Worm (Caenorhabditis elegans): ENCODE data around the gene fbxa-73.

The fbxa-73 gene

ce11 chrIII:2224478-2224877 lies 28.8 kb upstream of the fbxa-73 start, which contains the start of gene fbxa-38:
Gene fbxa-38 (plus strand): TSS chrIII:2224672.
- no peak for TF ChIP-seq unc-55 (GFP tag; optimal IDR thresholded peaks at IDR 0.05)
- no peak for TF ChIP-seq nhr-6 (tag; optimal IDR thresholded peaks at IDR 0.05)
- TF ChIP-seq nhr-10 (tag; optimal IDR thresholded peaks at IDR 0.05): no peak
- peak; percentile 18 for TF ChIP-seq fos-1 (tag; optimal IDR thresholded peaks at IDR 0.05)

- TF ChIP-seq sma-3 (GFP tag; optimal IDR thresholded peaks at IDR 0.05) (no peak), nhr-21 (tag; optimal IDR thresholded peaks at IDR 0.05) (no peak), Y55F3AM.14 (GFP tag; optimal IDR thresholded peaks at IDR 0.05) (no peak), ZK546.5 (tag; optimal IDR thresholded peaks at IDR 0.05) (no peak), sma-9 (GFP tag; optimal IDR thresholded peaks at IDR 0.05) (no peak), sma-9 (tag; optimal IDR thresholded peaks at IDR 0.05) (no peak), nhr-23 (tag; optimal IDR thresholded peaks at IDR 0.05) (no peak), lin-13 (GFP tag; optimal IDR thresholded peaks at IDR 0.05) (no peak), alr-1 (tag; optimal IDR thresholded peaks at IDR 0.05) (no peak), egl-27 (tag; optimal IDR thresholded peaks at IDR 0.05) (no peak), nhr-237 (tag; optimal IDR thresholded peaks at IDR 0.05) (no peak), unc-39 (tag; optimal IDR thresholded peaks at IDR 0.05) (no peak), elt-3 (tag; optimal IDR thresholded peaks at IDR 0.05) (no peak)
Observed at ce11 chrIII:2227407-2227806, 25.8 kb upstream of the fbxa-73 start, which contains the start of gene fbxa-62. Gene fbxa-62 (plus strand): TSS chrIII:2227707.

ce11 chrIII:2232360-2232759 lies 20.9 kb upstream of the fbxa-73 start, which contains the start of gene fbxa-47:
Gene fbxa-47 (minus strand): TSS chrIII:2232460.
- TF ChIP-seq lsy-2 (tag; optimal IDR thresholded peaks at IDR 0.05) (no peak), nhr-21 (tag; optimal IDR thresholded peaks at IDR 0.05) (no peak), nhr-10 (tag; optimal IDR thresholded peaks at IDR 0.05) (no peak), nhr-77 (tag; optimal IDR thresholded peaks at IDR 0.05) (no peak)

ce11 chrIII:2233399-2233798 lies 19.9 kb upstream of the fbxa-73 start:
- TF ChIP-seq nhr-21 (tag; optimal IDR thresholded peaks at IDR 0.05): no peak

- no peak for TF ChIP-seq alr-1 (tag; optimal IDR thresholded peaks at IDR 0.05)
- TF ChIP-seq egl-27 (tag; optimal IDR thresholded peaks at IDR 0.05): no peak
- TF ChIP-seq ztf-1 (GFP tag; conservative IDR thresholded peaks at IDR 0.05): no peak
- no peak for TF ChIP-seq elt-3 (tag; optimal IDR thresholded peaks at IDR 0.05)
- no peak for TF ChIP-seq peb-1 (tag; optimal IDR thresholded peaks at IDR 0.05)
- no peak for TF ChIP-seq nhr-10 (tag; optimal IDR thresholded peaks at IDR 0.05)
Observed at ce11 chrIII:2234192-2234934, 18.9 kb upstream of the fbxa-73 start, which contains the start of gene C39B5.2. Gene C39B5.2 (plus strand): TSS chrIII:2234884.

- TF ChIP-seq fos-1 (tag; optimal IDR thresholded peaks at IDR 0.05) (peak; percentile 89), nhr-11 (tag; optimal IDR thresholded peaks at IDR 0.05) (no peak)
Observed at ce11 chrIII:2239587-2240144, 13.6 kb upstream of the fbxa-73 start, which contains the start of gene C39B5.10. Gene C39B5.10 (minus strand): TSS chrIII:2239637.

ce11 chrIII:2240471-2240870 lies 12.8 kb upstream of the fbxa-73 start, which contains the start of gene srz-56:
Gene srz-56 (plus strand): TSS chrIII:2240771.
- no peak for TF ChIP-seq nhr-12 (tag; optimal IDR thresholded peaks at IDR 0.05)
- TF ChIP-seq egl-27 (tag; optimal IDR thresholded peaks at IDR 0.05): no peak
- TF ChIP-seq lin-13 (GFP tag; optimal IDR thresholded peaks at IDR 0.05): no peak
- TF ChIP-seq sem-4 (tag; optimal IDR thresholded peaks at IDR 0.05): no peak
- TF ChIP-seq R02D3.7 (tag; optimal IDR thresholded peaks at IDR 0.05): no peak
- TF ChIP-seq mbf-1 (tag; optimal IDR thresholded peaks at IDR 0.05): no peak
- no peak for TF ChIP-seq ZK546.5 (tag; optimal IDR thresholded peaks at IDR 0.05)
- no peak for TF ChIP-seq zag-1 (tag; optimal IDR thresholded peaks at IDR 0.05)
- no peak for TF ChIP-seq ceh-82 (tag; optimal IDR thresholded peaks at IDR 0.05)
- TF ChIP-seq fos-1 (tag; optimal IDR thresholded peaks at IDR 0.05): no peak
- no peak for TF ChIP-seq ztf-11 (tag; optimal IDR thresholded peaks at IDR 0.05)
- TF ChIP-seq peb-1 (tag; optimal IDR thresholded peaks at IDR 0.05): no peak
- no peak for TF ChIP-seq nhr-10 (tag; optimal IDR thresholded peaks at IDR 0.05)

Data from whole organism, L2 larva.